Worm (Caenorhabditis elegans) whole organism, L3 larva: Measurements from ENCODE around the gene ifbp-1.

Experiments
- ZK546.5 ChIP-seq: sonication (generic microtip); optimal IDR thresholded peaks from 2 replicates; lab custom pipeline; 2017; ENCODE audit warnings: missing biosample characterization, missing genetic modification characterization
- aly-2 ChIP-seq: fragments of 150-350 bp; optimal IDR thresholded peaks from 2 replicates; lab custom pipeline; 2014; ENCODE audit warnings: missing biosample characterization, missing genetic modification characterization
- ama-1 ChIP-seq: fragments of 150-350 bp; optimal IDR thresholded peaks from 2 replicates; lab custom pipeline; 2018
- ceh-82 ChIP-seq: fragments of 150-350 bp; optimal IDR thresholded peaks from 2 replicates; lab custom pipeline; 2014; ENCODE audit warnings: missing biosample characterization, missing genetic modification characterization
- daf-12 ChIP-seq: fragments of 150-350 bp; optimal IDR thresholded peaks from 2 replicates; lab custom pipeline; 2014; ENCODE audit warnings: missing biosample characterization, missing genetic modification reagents, missing genetic modification characterization
- egl-5 ChIP-seq: fragments of 150-350 bp; optimal IDR thresholded peaks from 2 replicates; lab custom pipeline; 2017; ENCODE audit warnings: missing biosample characterization, missing genetic modification reagents, missing genetic modification characterization, inconsistent platforms
- mdl-1 ChIP-seq: fragments of 150-350 bp; optimal IDR thresholded peaks from 2 replicates; lab custom pipeline; 2014; ENCODE audit warnings: missing biosample characterization, missing genetic modification characterization
- pha-4 ChIP-seq: fragments of 150-350 bp; optimal IDR thresholded peaks from 2 replicates; lab custom pipeline; 2014; ENCODE audit warnings: missing biosample characterization, missing genetic modification reagents, missing genetic modification characterization
- skn-1 ChIP-seq: fragments of 150-350 bp; optimal IDR thresholded peaks from 2 replicates; lab custom pipeline; 2014; ENCODE audit warnings: missing biosample characterization, missing genetic modification characterization

DNA sequence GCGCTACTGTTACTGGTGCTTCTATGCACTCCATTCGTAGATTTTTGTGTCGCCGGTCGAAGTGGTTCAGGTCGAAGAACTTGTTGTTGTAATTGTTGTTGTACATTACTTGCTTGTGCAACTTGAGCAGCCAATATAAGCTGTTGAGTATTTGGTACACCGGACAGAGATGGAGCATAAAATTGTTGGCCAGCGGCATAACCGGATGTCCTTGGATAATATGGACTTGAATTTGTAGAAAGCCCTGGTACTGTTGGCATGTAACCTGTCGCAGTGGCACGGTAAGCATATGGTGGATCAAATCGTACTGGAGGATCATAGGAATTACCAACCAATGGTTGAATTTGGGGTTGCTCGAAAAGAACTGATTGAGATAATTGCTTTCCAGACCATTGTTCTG is 8.9 kb upstream of the ifbp-1 start:
- TF ChIP-seq daf-12 (tag; lab: Kevin White, UChicago) = no peak
- TF ChIP-seq ZK546.5 (tag; lab: Kevin White, UChicago) = no peak
- TF ChIP-seq egl-5 (tag; lab: Kevin White, UChicago) = no peak
- TF ChIP-seq aly-2 (tag; lab: Kevin White, UChicago) = no peak
- no peak for TF ChIP-seq ceh-82 (tag; lab: Kevin White, UChicago)
- no peak for TF ChIP-seq ama-1 (lab: Kevin White, UChicago)
- no peak for TF ChIP-seq pha-4
- TF ChIP-seq skn-1 (tag; lab: Kevin White, UChicago) = no peak
- no peak for TF ChIP-seq mdl-1 (tag; lab: Kevin White, UChicago)
